Fruit fly (Drosophila melanogaster) whole organism, embryonic: ENCODE data around the gene haf.
A peak's percentile ranks its signal among the peaks of the same experiment; 100 is the strongest.

Source experiments
- B-H2 ChIP-seq: fragments of 200-800 bp; sonication (Bioruptor generic); optimal IDR thresholded peaks from 2 replicates; lab custom pipeline; 2018; ENCODE audit warnings: missing biosample characterization, mild to moderate bottlenecking, missing genetic modification characterization
- Bgb ChIP-seq: fragments of 200-800 bp; sonication (Bioruptor generic); IDR thresholded peaks from 2 replicates; pipeline ENCODE4 v1.3.6; 2022; ENCODE audit warnings: missing biosample characterization, missing genetic modification characterization; ENCODE audit not compliant: partially characterized antibody
- BtbVII ChIP-seq: fragments of 200-800 bp; sonication (Bioruptor generic); optimal IDR thresholded peaks from 3 replicates; lab custom pipeline; 2017; ENCODE audit warnings: missing biosample characterization, mild to moderate bottlenecking, missing genetic modification characterization
- CG10274 ChIP-seq: fragments of 200-800 bp; sonication (Bioruptor generic); optimal IDR thresholded peaks from 3 replicates; lab custom pipeline; 2017; ENCODE audit warnings: missing biosample characterization, mild to moderate bottlenecking, missing genetic modification characterization
- CG10979 ChIP-seq: fragments of 200-800 bp; sonication (Bioruptor generic); optimal IDR thresholded peaks from 2 replicates; lab custom pipeline; 2018; ENCODE audit warnings: missing biosample characterization, mild to moderate bottlenecking, missing genetic modification characterization, moderate library complexity
- CG11093 ChIP-seq: fragments of 200-800 bp; sonication (Bioruptor generic); IDR thresholded peaks from 3 replicates; pipeline ENCODE4 v1.3.6; 2022; ENCODE audit warnings: missing biosample characterization, missing genetic modification characterization
- CG12104 ChIP-seq: fragments of 200-800 bp; sonication (Bioruptor generic); optimal IDR thresholded peaks from 3 replicates; lab custom pipeline; 2016; ENCODE audit warnings: missing biosample characterization, missing genetic modification characterization
- CG12299 ChIP-seq: fragments of 200-800 bp; sonication (Bioruptor generic); optimal IDR thresholded peaks from 2 replicates; lab custom pipeline; 2018; ENCODE audit warnings: missing biosample characterization, mild to moderate bottlenecking, missing genetic modification characterization
- CG13894 ChIP-seq: fragments of 200-800 bp; sonication (Bioruptor generic); optimal IDR thresholded peaks from 3 replicates; lab custom pipeline; 2018; ENCODE audit warnings: missing biosample characterization, mild to moderate bottlenecking, missing genetic modification characterization, moderate library complexity
- CG15514 ChIP-seq: fragments of 200-800 bp; sonication (Bioruptor generic); optimal IDR thresholded peaks from 3 replicates; lab custom pipeline; 2017; ENCODE audit warnings: missing biosample characterization, missing genetic modification characterization, mild to moderate bottlenecking, moderate library complexity, missing genetic modification reagents
- CG1603 ChIP-seq: fragments of 200-800 bp; sonication (Bioruptor generic); optimal IDR thresholded peaks from 2 replicates; lab custom pipeline; 2019; ENCODE audit warnings: missing biosample characterization, mild to moderate bottlenecking, missing genetic modification characterization, moderate library complexity
- CG17186 ChIP-seq: fragments of 200-800 bp; sonication (Bioruptor generic); optimal IDR thresholded peaks from 3 replicates; lab custom pipeline; 2017; ENCODE audit warnings: missing biosample characterization, missing genetic modification reagents, missing genetic modification characterization
- CG17361 ChIP-seq: fragments of 200-800 bp; sonication (Bioruptor generic); IDR thresholded peaks from 3 replicates; pipeline ENCODE4 v1.3.6; 2022; ENCODE audit warnings: missing biosample characterization, missing genetic modification characterization
- CG18619 ChIP-seq: fragments of 200-800 bp; sonication (Bioruptor generic); optimal IDR thresholded peaks from 3 replicates; lab custom pipeline; 2017; ENCODE audit warnings: missing biosample characterization, mild to moderate bottlenecking, missing genetic modification characterization
- CG32767 ChIP-seq: fragments of 200-800 bp; sonication (Bioruptor generic); IDR thresholded peaks from 2 replicates; pipeline ENCODE4 v1.3.6; 2022; ENCODE audit warnings: missing biosample characterization, missing genetic modification characterization
- CG6689 ChIP-seq: fragments of 200-800 bp; sonication (Bioruptor generic); IDR thresholded peaks from 2 replicates; pipeline ENCODE4 v1.3.6; 2022; ENCODE audit warnings: missing biosample characterization, missing genetic modification characterization
- CG6854 ChIP-seq: fragments of 200-800 bp; sonication (Bioruptor generic); optimal IDR thresholded peaks from 3 replicates; lab custom pipeline; 2017; ENCODE audit warnings: missing biosample characterization, mild to moderate bottlenecking, missing genetic modification characterization
- CG7786 ChIP-seq: fragments of 200-800 bp; sonication (Bioruptor generic); optimal IDR thresholded peaks from 2 replicates; lab custom pipeline; 2016; ENCODE audit warnings: missing biosample characterization, missing genetic modification characterization
- CG8765 ChIP-seq: fragments of 200-800 bp; sonication (Bioruptor generic); IDR thresholded peaks from 2 replicates; pipeline ENCODE4 v1.3.6; 2022; ENCODE audit warnings: missing biosample characterization, missing genetic modification characterization
- CG9727 ChIP-seq: fragments of 200-800 bp; sonication (Bioruptor generic); optimal IDR thresholded peaks from 3 replicates; lab custom pipeline; 2017; ENCODE audit warnings: missing biosample characterization, mild to moderate bottlenecking, missing genetic modification characterization
- Dfd ChIP-seq, 2 experiments: fragments of >200 bp; optimal IDR thresholded peaks; 2 replicates each; lab custom pipeline; 2017; ENCODE audit warnings: missing biosample characterization in 2 of 2, missing genetic modification characterization in 2 of 2
- Hr51 ChIP-seq, 2 experiments: fragments of 200-800 bp; sonication (Bioruptor generic); optimal IDR thresholded peaks; 2 replicates in 1 of 2; 3 replicates in 1 of 2; lab custom pipeline; 2016 to 2018; ENCODE audit warnings: missing biosample characterization in 2 of 2, missing genetic modification characterization in 2 of 2, mild to moderate bottlenecking in 1 of 2, moderate library complexity in 1 of 2
- Jarid2 ChIP-seq: fragments of 200-800 bp; sonication (Bioruptor generic); optimal IDR thresholded peaks from 3 replicates; lab custom pipeline; 2017; ENCODE audit warnings: mild to moderate bottlenecking, missing biosample characterization, missing genetic modification reagents, missing genetic modification characterization
- Lim3 ChIP-seq: fragments of 200-800 bp; sonication (Bioruptor generic); IDR thresholded peaks from 2 replicates; pipeline ENCODE4 v1.3.6; 2022; ENCODE audit warnings: missing biosample characterization, missing genetic modification characterization
- MESR4 ChIP-seq: fragments of 200-800 bp; sonication (Bioruptor generic); optimal IDR thresholded peaks from 2 replicates; lab custom pipeline; 2018; ENCODE audit warnings: missing biosample characterization, mild to moderate bottlenecking, missing genetic modification characterization, moderate library complexity
- Nf-YB ChIP-seq: fragments of 200-800 bp; sonication (Bioruptor generic); optimal IDR thresholded peaks from 3 replicates; lab custom pipeline; 2019; ENCODE audit warnings: missing biosample characterization, mild to moderate bottlenecking, missing genetic modification characterization, moderate library complexity
- Sin3A ChIP-seq: fragments of >200 bp; optimal IDR thresholded peaks from 2 replicates; lab custom pipeline; 2018
- Sry-β ChIP-seq: fragments of 200-800 bp; sonication (Bioruptor generic); optimal IDR thresholded peaks from 2 replicates; lab custom pipeline; 2018; ENCODE audit warnings: missing biosample characterization, mild to moderate bottlenecking, missing genetic modification characterization, moderate library complexity
- abd-A ChIP-seq: fragments of 200-800 bp; sonication (Bioruptor generic); optimal IDR thresholded peaks from 3 replicates; lab custom pipeline; 2019; ENCODE audit warnings: missing biosample characterization, mild to moderate bottlenecking, missing genetic modification characterization, moderate library complexity
- bcd ChIP-seq: fragments of 200-800 bp; sonication (Bioruptor generic); optimal IDR thresholded peaks from 2 replicates; lab custom pipeline; 2017; ENCODE audit warnings: missing biosample characterization, mild to moderate bottlenecking, missing genetic modification characterization
- bowl ChIP-seq: fragments of 200-800 bp; sonication (Bioruptor generic); IDR thresholded peaks from 2 replicates; pipeline ENCODE4 v1.3.6; 2022; ENCODE audit warnings: missing biosample characterization, missing genetic modification characterization
- ci ChIP-seq: fragments of 200-800 bp; sonication (Bioruptor generic); IDR thresholded peaks from 3 replicates; pipeline ENCODE4 v1.3.6; 2022; ENCODE audit warnings: missing biosample characterization, missing genetic modification characterization
- crol ChIP-seq: fragments of 200-800 bp; sonication (Bioruptor generic); IDR thresholded peaks from 2 replicates; pipeline ENCODE4 v1.3.6; 2022; ENCODE audit warnings: missing biosample characterization, missing genetic modification characterization
- ems ChIP-seq: fragments of 200-800 bp; sonication (Bioruptor generic); optimal IDR thresholded peaks from 3 replicates; lab custom pipeline; 2016; ENCODE audit warnings: missing biosample characterization, missing genetic modification characterization
- fd3F ChIP-seq: fragments of 200-800 bp; sonication (Bioruptor generic); optimal IDR thresholded peaks from 2 replicates; lab custom pipeline; 2018; ENCODE audit warnings: missing biosample characterization, mild to moderate bottlenecking, missing genetic modification characterization, moderate library complexity
- fd64A ChIP-seq: fragments of 200-800 bp; sonication (Bioruptor generic); optimal IDR thresholded peaks from 3 replicates; lab custom pipeline; 2018; ENCODE audit warnings: missing biosample characterization, mild to moderate bottlenecking, missing genetic modification characterization
- fd96Cb ChIP-seq: fragments of 200-800 bp; sonication (Bioruptor generic); optimal IDR thresholded peaks from 2 replicates; lab custom pipeline; 2018; ENCODE audit warnings: missing biosample characterization, mild to moderate bottlenecking, missing genetic modification characterization, moderate library complexity
- gcm ChIP-seq: fragments of 200-800 bp; sonication (Bioruptor generic); optimal IDR thresholded peaks from 2 replicates; lab custom pipeline; 2019; ENCODE audit warnings: missing biosample characterization, mild to moderate bottlenecking, missing genetic modification characterization, moderate library complexity
- gro ChIP-seq: fragments of 200-800 bp; sonication (Bioruptor generic); optimal IDR thresholded peaks from 2 replicates; lab custom pipeline; 2016; ENCODE audit warnings: missing biosample characterization, missing genetic modification characterization
- ham ChIP-seq: fragments of 200-800 bp; sonication (Bioruptor generic); IDR thresholded peaks from 2 replicates; pipeline ENCODE4 v1.3.6; 2022; ENCODE audit warnings: missing biosample characterization, missing genetic modification characterization
- knrl ChIP-seq: fragments of 200-800 bp; sonication (Bioruptor generic); IDR thresholded peaks from 3 replicates; pipeline ENCODE4 v1.3.6; 2022; ENCODE audit warnings: missing biosample characterization, missing genetic modification characterization; ENCODE audit not compliant: partially characterized antibody
- nmo ChIP-seq: fragments of 200-800 bp; sonication (Bioruptor generic); optimal IDR thresholded peaks from 2 replicates; lab custom pipeline; 2018; ENCODE audit warnings: missing biosample characterization, mild to moderate bottlenecking, missing genetic modification characterization, moderate library complexity
- pros ChIP-seq: fragments of 200-800 bp; sonication (Bioruptor generic); optimal IDR thresholded peaks from 3 replicates; lab custom pipeline; 2019; ENCODE audit warnings: missing biosample characterization, mild to moderate bottlenecking, missing genetic modification characterization, moderate library complexity
- row ChIP-seq: fragments of 200-800 bp; sonication (Bioruptor generic); IDR thresholded peaks from 3 replicates; pipeline ENCODE4 v1.3.6; 2022; ENCODE audit warnings: missing biosample characterization, missing genetic modification characterization
- sna ChIP-seq: fragments of 200-800 bp; sonication (Bioruptor generic); IDR thresholded peaks from 2 replicates; pipeline ENCODE4 v1.3.6; 2022; ENCODE audit warnings: missing biosample characterization, missing genetic modification characterization; ENCODE audit not compliant: partially characterized antibody
- sug ChIP-seq: fragments of 200-800 bp; optimal IDR thresholded peaks from 2 replicates; lab custom pipeline; 2019; ENCODE audit warnings: missing biosample characterization, mild to moderate bottlenecking, missing genetic modification characterization, moderate library complexity
- tgo ChIP-seq: fragments of 200-800 bp; sonication (Bioruptor generic); IDR thresholded peaks from 3 replicates; pipeline ENCODE4 v1.3.6; 2022; ENCODE audit warnings: missing biosample characterization, missing genetic modification characterization
- toy ChIP-seq: fragments of 200-800 bp; sonication (Bioruptor generic); IDR thresholded peaks from 2 replicates; pipeline ENCODE4 v1.3.6; 2022; ENCODE audit warnings: missing biosample characterization, missing genetic modification characterization
- twi ChIP-seq: fragments of 200-800 bp; optimal IDR thresholded peaks from 2 replicates; lab custom pipeline; 2019; ENCODE audit warnings: missing biosample characterization, mild to moderate bottlenecking, missing genetic modification characterization, moderate library complexity
- unc-4 ChIP-seq: fragments of 200-800 bp; sonication (Bioruptor generic); IDR thresholded peaks from 2 replicates; pipeline ENCODE4 v1.3.6; 2022; ENCODE audit warnings: missing biosample characterization, missing genetic modification characterization; ENCODE audit not compliant: partially characterized antibody

Gene haf

DNA sequence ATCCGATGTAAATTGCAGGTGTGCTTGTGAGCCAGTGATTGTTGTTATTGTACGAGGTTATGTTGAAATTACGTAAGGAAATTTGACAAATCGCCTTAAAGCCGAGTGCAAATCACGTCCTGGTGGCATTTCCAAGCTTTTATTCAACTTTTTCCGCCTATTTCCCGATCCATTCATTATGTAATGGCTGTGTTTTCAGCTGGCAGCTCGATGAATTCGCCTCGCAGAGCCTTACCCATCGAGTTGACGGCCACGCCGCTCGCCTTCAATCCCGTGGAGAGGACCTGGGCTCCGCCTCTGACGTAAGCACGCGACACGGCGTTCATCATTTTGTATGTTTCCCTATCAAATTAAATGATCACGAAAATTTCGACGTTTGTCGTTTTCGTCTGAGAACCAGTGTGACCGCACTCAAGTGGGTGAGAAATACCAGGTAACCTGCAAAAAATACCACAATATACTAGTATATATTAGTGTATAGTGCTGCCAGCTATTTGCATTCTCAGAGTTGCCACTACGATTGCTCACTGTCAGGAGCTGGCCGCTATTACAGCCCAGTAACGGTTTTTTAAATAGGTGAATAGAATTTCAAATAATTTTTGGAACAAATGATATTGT lies 58.9 kb downstream of the haf start, which contains the start of gene RFeSP (continued):
- no peak for TF ChIP-seq tgo (GFP tag; lab: Robert Waterston, UW)
- TF ChIP-seq Dfd (GFP tag; optimal IDR thresholded peaks at IDR 0.05; lab: Kevin White, UChicago), result no peak
- no peak for TF ChIP-seq CG17361 (GFP tag; lab: Robert Waterston, UW)
- no peak for TF ChIP-seq bcd (GFP tag; lab: Kevin White, UChicago)
- no peak for TF ChIP-seq abd-A
- no peak for TF ChIP-seq CG7786 (GFP tag; lab: Kevin White, UChicago)
- no peak for TF ChIP-seq CG6689 (GFP tag; lab: Robert Waterston, UW)
- no peak for TF ChIP-seq sna
- TF ChIP-seq Nf-YB (GFP tag; lab: Kevin White, UChicago), result no peak
- no peak for TF ChIP-seq pros (GFP tag; lab: Kevin White, UChicago)
- TF ChIP-seq CG32767 (GFP tag; lab: Robert Waterston, UW), result no peak
- no peak for TF ChIP-seq CG6854 (GFP tag; lab: Kevin White, UChicago)
- TF ChIP-seq BtbVII (GFP tag; lab: Kevin White, UChicago), result no peak
- no peak for TF ChIP-seq unc-4 (GFP tag; lab: Robert Waterston, UW)
- no peak for TF ChIP-seq CG12104 (GFP tag; lab: Kevin White, UChicago)
- TF ChIP-seq CG11093, result no peak
- TF ChIP-seq row (GFP tag; lab: Robert Waterston, UW), result 0 out of 3 replicates have a peak, but pooled peaks have one; percentile 15
- TF ChIP-seq fd64A (GFP tag; lab: Kevin White, UChicago), result no peak
- peak; percentile 37 for TF ChIP-seq CG13894 (tag; lab: Kevin White, UChicago)
- no peak for TF ChIP-seq bowl (GFP tag; lab: Robert Waterston, UW)
- TF ChIP-seq gro (GFP tag; lab: Kevin White, UChicago), result peak; percentile 60
- TF ChIP-seq Jarid2, result no peak
- TF ChIP-seq MESR4, result peak; percentile 94
- peak; percentile 7 for TF ChIP-seq CG12299
- peak; percentile 78 for TF ChIP-seq CG15514 (GFP tag; lab: Kevin White, UChicago)
- no peak for TF ChIP-seq ham (GFP tag; lab: Robert Waterston, UW)
- peak; percentile 10 for TF ChIP-seq sug
- no peak for TF ChIP-seq CG18619
- TF ChIP-seq CG10274 (GFP tag; lab: Kevin White, UChicago), result no peak
- TF ChIP-seq CG8765 (GFP tag; lab: Robert Waterston, UW), result no peak
- TF ChIP-seq CG1603 (tag; lab: Kevin White, UChicago), result peak; percentile 88
- TF ChIP-seq nmo (GFP tag; lab: Kevin White, UChicago), result peak; percentile 69
- peak; percentile 35; the same call in 1 of the 3 replicates for TF ChIP-seq ci
- TF ChIP-seq toy (GFP tag; lab: Robert Waterston, UW), result no peak
- peak; percentile 60; the same call in 1 of the 3 replicates for TF ChIP-seq knrl (GFP tag; lab: Robert Waterston, UW)
- peak; percentile 38 for TF ChIP-seq ems (GFP tag; lab: Kevin White, UChicago)
- TF ChIP-seq crol (GFP tag; lab: Robert Waterston, UW), result no peak
- no peak for TF ChIP-seq CG9727
- peak; percentile 26 for TF ChIP-seq B-H2 (GFP tag; lab: Kevin White, UChicago)
- no peak for TF ChIP-seq fd96Cb
- TF ChIP-seq Sry-β (GFP tag; lab: Kevin White, UChicago), result no peak
- no peak for TF ChIP-seq CG10979 (tag; lab: Kevin White, UChicago)
- peak; percentile 3 for TF ChIP-seq twi (tag; lab: Kevin White, UChicago)
- TF ChIP-seq Sin3A (lab: Kevin White, UChicago), result peak; percentile 55
- TF ChIP-seq CG17186, result no peak
- peak; percentile 52; the same call in 1 of the 2 replicates for TF ChIP-seq Bgb (GFP tag; lab: Robert Waterston, UW)
- TF ChIP-seq gcm (GFP tag; lab: Kevin White, UChicago), result no peak
- no peak for TF ChIP-seq fd3F
- TF ChIP-seq Hr51 (GFP tag; optimal IDR thresholded peaks at IDR 0.05; lab: Kevin White, UChicago), result no peak
- TF ChIP-seq Lim3, result no peak
